Fruit fly (Drosophila melanogaster): ENCODE data around the gene CG17032.

CG17032 gene

dm6 chr3L:15987635-15988034 lies 29.0 kb downstream of the CG17032 start, which contains the start of gene PolD1:
Gene PolD1, minus strand, starts transcription at chr3L:15987815.
- TF ChIP-seq Dll (optimal IDR thresholded peaks at IDR 0.05) (no peak), EcR (GFP tag; optimal IDR thresholded peaks at IDR 0.05) (no peak), CG8478 (optimal IDR thresholded peaks at IDR 0.05) (no peak), usp (GFP tag; optimal IDR thresholded peaks at IDR 0.05) (no peak), psq (optimal IDR thresholded peaks at IDR 0.05) (no peak)

DNA sequence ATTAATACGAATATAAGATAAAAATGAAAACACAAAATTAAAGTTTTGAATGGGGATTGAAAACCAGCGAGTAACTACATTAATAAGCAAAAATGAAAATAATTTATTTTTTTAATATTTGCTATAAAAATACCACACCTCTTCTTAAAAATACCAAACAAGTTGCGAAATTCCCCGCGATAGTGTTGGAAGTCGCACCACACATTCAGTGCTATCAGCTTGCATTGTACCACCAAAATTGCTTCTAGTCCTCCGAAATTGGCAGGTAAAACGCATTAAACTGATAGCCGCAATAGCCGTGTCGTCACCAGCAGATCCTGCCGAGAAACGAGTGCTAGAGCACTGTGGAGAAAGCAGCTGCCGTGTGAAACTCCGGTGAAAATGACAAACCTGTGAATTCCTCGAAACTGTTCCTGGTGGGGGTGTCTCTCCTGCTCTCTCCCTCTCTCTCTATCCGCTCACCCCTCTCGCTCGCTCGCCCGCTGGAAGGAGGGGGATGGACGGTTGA lies 29.4 kb downstream of the CG17032 start, which contains the start of gene Hip14:
TSS of gene Hip14 (plus strand) at position 198 of the 508 bp plus-strand sequence.
- TF ChIP-seq Dll (optimal IDR thresholded peaks at IDR 0.05) (no peak), CG8478 (optimal IDR thresholded peaks at IDR 0.05) (no peak), pan (optimal IDR thresholded peaks at IDR 0.05) (no peak), usp (GFP tag; optimal IDR thresholded peaks at IDR 0.05) (no peak), psq (optimal IDR thresholded peaks at IDR 0.05) (no peak), EcR (GFP tag; optimal IDR thresholded peaks at IDR 0.05) (no peak)

- TF ChIP-seq CG8478 (optimal IDR thresholded peaks at IDR 0.05) = no peak
- TF ChIP-seq psq (optimal IDR thresholded peaks at IDR 0.05) = no peak
- TF ChIP-seq pan (optimal IDR thresholded peaks at IDR 0.05) = no peak
- TF ChIP-seq EcR (GFP tag; optimal IDR thresholded peaks at IDR 0.05) = no peak
- no peak for TF ChIP-seq usp (GFP tag; optimal IDR thresholded peaks at IDR 0.05)
- TF ChIP-seq Dll (optimal IDR thresholded peaks at IDR 0.05) = no peak
Observed at dm6 chr3L:15996019-15996418, 37.4 kb downstream of the CG17032 start.

DNA sequence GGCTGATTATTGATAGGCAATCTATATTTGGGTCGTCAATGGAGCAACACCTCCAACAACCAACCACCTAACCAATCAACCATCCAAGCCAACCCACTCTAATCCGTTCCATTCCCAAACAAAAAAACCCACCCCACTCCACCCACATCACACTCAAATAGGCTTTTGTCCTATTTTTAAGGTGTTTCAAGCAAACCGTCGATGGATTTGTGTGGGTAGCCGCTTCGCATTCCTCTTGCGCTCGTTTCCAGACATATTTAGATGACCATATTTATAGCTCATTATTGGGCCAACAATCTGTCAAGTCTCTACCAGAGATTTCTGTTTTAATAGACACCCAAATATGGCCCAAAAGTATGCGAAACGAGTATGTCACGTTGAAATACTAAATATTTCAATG lies 39.6 kb downstream of the CG17032 start:
- TF ChIP-seq usp (GFP tag; optimal IDR thresholded peaks at IDR 0.05) = no peak
- TF ChIP-seq EcR (GFP tag; optimal IDR thresholded peaks at IDR 0.05) = no peak
- TF ChIP-seq pan (optimal IDR thresholded peaks at IDR 0.05) = no peak
- no peak for TF ChIP-seq Dll (optimal IDR thresholded peaks at IDR 0.05)
- TF ChIP-seq CG8478 (optimal IDR thresholded peaks at IDR 0.05) = no peak
- no peak for TF ChIP-seq psq (optimal IDR thresholded peaks at IDR 0.05)

- TF ChIP-seq EcR (GFP tag; optimal IDR thresholded peaks at IDR 0.05) (no peak), CG8478 (optimal IDR thresholded peaks at IDR 0.05) (no peak), pan (optimal IDR thresholded peaks at IDR 0.05) (no peak), usp (GFP tag; optimal IDR thresholded peaks at IDR 0.05) (no peak), Dll (optimal IDR thresholded peaks at IDR 0.05) (no peak), psq (optimal IDR thresholded peaks at IDR 0.05) (no peak)
Observed at dm6 chr3L:15999358-16000005, 40.8 kb downstream of the CG17032 start.

- no peak for TF ChIP-seq pan (optimal IDR thresholded peaks at IDR 0.05)
- TF ChIP-seq EcR (GFP tag; optimal IDR thresholded peaks at IDR 0.05) = no peak
Observed at dm6 chr3L:16001164-16001679, 42.6 kb downstream of the CG17032 start.

- TF ChIP-seq psq (optimal IDR thresholded peaks at IDR 0.05) (no peak), CG8478 (optimal IDR thresholded peaks at IDR 0.05) (no peak), pan (optimal IDR thresholded peaks at IDR 0.05) (no peak), Dll (optimal IDR thresholded peaks at IDR 0.05) (no peak), EcR (GFP tag; optimal IDR thresholded peaks at IDR 0.05) (no peak), usp (GFP tag; optimal IDR thresholded peaks at IDR 0.05) (no peak)
Observed at dm6 chr3L:16002116-16002716, 43.6 kb downstream of the CG17032 start.

DNA sequence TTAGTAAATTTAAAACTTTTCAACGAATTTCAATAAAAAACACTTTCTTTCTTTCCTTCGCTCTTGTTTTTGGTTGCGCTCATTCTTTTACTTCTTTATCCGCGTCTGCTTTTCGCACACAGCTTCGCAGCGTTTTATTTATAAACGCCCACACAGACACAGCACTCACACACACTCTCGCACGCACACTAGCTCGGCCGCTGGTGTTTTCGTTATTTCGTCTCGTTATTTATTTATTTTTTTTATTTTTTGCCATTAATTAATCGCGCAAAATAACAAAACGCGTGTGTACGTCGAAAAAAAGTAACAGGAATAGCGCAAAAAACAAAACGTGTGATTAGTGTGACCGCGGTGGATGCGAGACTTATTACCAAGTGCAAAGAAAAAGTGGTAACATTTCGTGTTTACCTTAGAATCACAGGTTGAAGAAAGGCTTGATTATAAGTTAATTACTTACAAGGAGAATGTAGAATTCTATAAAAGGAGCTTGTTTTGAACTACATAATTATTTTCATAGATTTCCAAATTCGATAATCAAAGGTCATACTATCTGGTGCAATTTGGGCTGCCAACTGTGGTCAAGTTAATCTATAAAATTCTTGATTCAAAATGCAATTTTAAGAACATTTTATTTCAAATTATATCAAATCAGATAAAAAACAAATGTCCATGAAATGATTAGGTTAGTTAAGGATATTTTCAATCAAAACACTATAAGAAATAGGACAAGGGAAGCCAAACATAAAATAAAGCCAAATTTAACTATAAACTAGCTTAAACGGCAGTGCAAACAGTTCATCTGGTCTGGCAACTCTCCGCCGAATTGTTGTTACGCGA lies 46.0 kb downstream of the CG17032 start, which contains the start of the genes hzg and mRpS31:
TSS of gene hzg (minus strand) at position 336 of the 837 bp plus-strand sequence.
TSS of gene mRpS31 (plus strand) at position 793 of the 837 bp plus-strand sequence.
- no peak for TF ChIP-seq psq (optimal IDR thresholded peaks at IDR 0.05)
- no peak for TF ChIP-seq CG8478 (optimal IDR thresholded peaks at IDR 0.05)
- no peak for TF ChIP-seq Dll (optimal IDR thresholded peaks at IDR 0.05)
- TF ChIP-seq pan (optimal IDR thresholded peaks at IDR 0.05) = no peak
- no peak for TF ChIP-seq EcR (GFP tag; optimal IDR thresholded peaks at IDR 0.05)
- no peak for TF ChIP-seq usp (GFP tag; optimal IDR thresholded peaks at IDR 0.05)

DNA sequence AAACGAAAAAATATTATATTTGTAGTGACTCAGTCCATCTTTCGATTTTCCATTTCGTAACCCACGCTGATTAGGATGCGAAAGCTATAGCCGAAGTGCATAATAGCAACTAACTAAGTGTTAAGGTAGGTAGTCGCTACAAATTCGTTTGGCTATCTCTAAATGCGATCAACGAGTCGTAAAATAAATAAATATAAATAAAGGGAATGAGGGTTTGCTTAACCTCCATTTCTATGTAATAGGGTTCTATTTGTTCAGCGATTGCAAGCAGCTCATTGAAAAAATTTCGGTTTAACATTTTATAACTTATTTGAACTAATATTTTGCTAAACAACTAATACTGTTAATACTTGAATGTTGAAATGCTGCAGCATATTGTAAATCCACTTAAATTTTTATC lies 51.5 kb downstream of the CG17032 start:
- TF ChIP-seq usp (GFP tag; optimal IDR thresholded peaks at IDR 0.05) (no peak), EcR (GFP tag; optimal IDR thresholded peaks at IDR 0.05) (no peak), CG8478 (optimal IDR thresholded peaks at IDR 0.05) (no peak)

All from whole organism.